Fruit fly (Drosophila melanogaster) Kc167 (cell line): ENCODE data around the gene CG11786.

ENCODE experiments used
- Sin3A ChIP-seq: fragments of >200 bp; optimal IDR thresholded peaks from 2 replicates; lab custom pipeline; 2018; ENCODE audit warnings: missing external identifiers
- h ChIP-seq: fragments of >200 bp; optimal IDR thresholded peaks from 3 replicates; lab custom pipeline; 2018; ENCODE audit warnings: missing external identifiers
- ttk ChIP-seq: sonication (Bioruptor generic); optimal IDR thresholded peaks from 2 replicates; lab custom pipeline; 2017; ENCODE audit warnings: missing external identifiers

dm6 chr3R:25049383-25049741 lies 3.2 kb downstream of the CG11786 start, which contains the start of gene CG11791:
- TF ChIP-seq ttk (lab: Kevin White, UChicago) (no peak), h (lab: Kevin White, UChicago) (no peak), Sin3A (lab: Kevin White, UChicago) (no peak)
